Fruit fly (Drosophila melanogaster) whole organism, embryonic: ENCODE measurements around the gene CG13931.

Experiments used
- Atf6 ChIP-seq: fragments of 200-800 bp; sonication (Bioruptor generic); IDR thresholded peaks from 2 replicates; pipeline ENCODE4 v1.3.6; 2022; ENCODE audit warnings: missing biosample characterization, missing genetic modification characterization
- Blimp-1 ChIP-seq: fragments of 200-800 bp; sonication (Bioruptor generic); optimal IDR thresholded peaks from 3 replicates; lab custom pipeline; 2018; ENCODE audit warnings: missing biosample characterization, missing genetic modification characterization, mild to moderate bottlenecking, moderate library complexity, missing genetic modification reagents
- BtbVII ChIP-seq: fragments of 200-800 bp; sonication (Bioruptor generic); optimal IDR thresholded peaks from 3 replicates; lab custom pipeline; 2017; ENCODE audit warnings: missing biosample characterization, mild to moderate bottlenecking, missing genetic modification characterization
- Bteb2 ChIP-seq: fragments of 200-800 bp; sonication (Bioruptor generic); optimal IDR thresholded peaks from 2 replicates; lab custom pipeline; 2016; ENCODE audit warnings: missing biosample characterization, missing genetic modification characterization
- CG11085 ChIP-seq: fragments of 200-800 bp; sonication (Bioruptor generic); IDR thresholded peaks from 2 replicates; pipeline ENCODE4 v1.3.6; 2022; ENCODE audit warnings: missing biosample characterization, missing genetic modification characterization
- CG11696 ChIP-seq: fragments of 200-800 bp; sonication (Bioruptor generic); IDR thresholded peaks from 2 replicates; pipeline ENCODE4 v1.3.6; 2022; ENCODE audit warnings: missing biosample characterization, missing genetic modification characterization
- CG12769 ChIP-seq: fragments of 200-800 bp; sonication (Bioruptor generic); optimal IDR thresholded peaks from 2 replicates; lab custom pipeline; 2019; ENCODE audit warnings: missing biosample characterization, mild to moderate bottlenecking, missing genetic modification characterization, moderate library complexity
- CG13287 ChIP-seq: fragments of 200-800 bp; sonication (Bioruptor generic); IDR thresholded peaks from 2 replicates; pipeline ENCODE4 v1.3.6; 2022; ENCODE audit warnings: missing biosample characterization, missing genetic modification characterization; ENCODE audit not compliant: partially characterized antibody
- CG14710 ChIP-seq: fragments of 200-800 bp; sonication (Bioruptor generic); optimal IDR thresholded peaks from 3 replicates; lab custom pipeline; 2019; ENCODE audit warnings: missing biosample characterization, mild to moderate bottlenecking, missing genetic modification characterization, moderate library complexity
- CG1603 ChIP-seq: fragments of 200-800 bp; sonication (Bioruptor generic); optimal IDR thresholded peaks from 2 replicates; lab custom pipeline; 2019; ENCODE audit warnings: missing biosample characterization, mild to moderate bottlenecking, missing genetic modification characterization, moderate library complexity
- CG1647 ChIP-seq: fragments of 200-800 bp; sonication (Bioruptor generic); optimal IDR thresholded peaks from 3 replicates; lab custom pipeline; 2016; ENCODE audit warnings: missing biosample characterization, missing genetic modification characterization
- CG16863 ChIP-seq: fragments of 200-800 bp; sonication (Bioruptor generic); optimal IDR thresholded peaks from 3 replicates; lab custom pipeline; 2016; ENCODE audit warnings: missing biosample characterization, missing genetic modification characterization
- CG17328 ChIP-seq: fragments of 200-800 bp; sonication (Bioruptor generic); IDR thresholded peaks from 2 replicates; pipeline ENCODE4 v1.3.6; 2022; ENCODE audit warnings: missing biosample characterization, missing genetic modification characterization
- CG2116 ChIP-seq: fragments of 200-800 bp; sonication (Bioruptor generic); optimal IDR thresholded peaks from 3 replicates; lab custom pipeline; 2018; ENCODE audit warnings: missing biosample characterization, mild to moderate bottlenecking, missing genetic modification characterization
- CG4282 ChIP-seq: fragments of 200-800 bp; sonication (Bioruptor generic); optimal IDR thresholded peaks from 2 replicates; lab custom pipeline; 2016; ENCODE audit warnings: missing biosample characterization, missing genetic modification characterization
- CG4328 ChIP-seq: fragments of 200-800 bp; sonication (Bioruptor generic); optimal IDR thresholded peaks from 3 replicates; lab custom pipeline; 2017; ENCODE audit warnings: missing biosample characterization, missing genetic modification reagents, missing genetic modification characterization
- CG4360 ChIP-seq: fragments of 200-800 bp; sonication (Bioruptor generic); IDR thresholded peaks from 2 replicates; pipeline ENCODE4 v1.3.6; 2022; ENCODE audit warnings: missing biosample characterization, missing genetic modification characterization
- CG4424 ChIP-seq: fragments of 200-800 bp; sonication (Bioruptor generic); optimal IDR thresholded peaks from 3 replicates; lab custom pipeline; 2016; ENCODE audit warnings: missing biosample characterization, missing genetic modification characterization
- CG7357 ChIP-seq: fragments of 200-800 bp; sonication (Bioruptor generic); IDR thresholded peaks from 3 replicates; pipeline ENCODE4 v1.3.6; 2022; ENCODE audit warnings: missing biosample characterization, missing genetic modification characterization
- CG9727 ChIP-seq: fragments of 200-800 bp; sonication (Bioruptor generic); optimal IDR thresholded peaks from 3 replicates; lab custom pipeline; 2017; ENCODE audit warnings: missing biosample characterization, mild to moderate bottlenecking, missing genetic modification characterization
- Dp ChIP-seq: fragments of 200-800 bp; sonication (Bioruptor generic); optimal IDR thresholded peaks from 2 replicates; lab custom pipeline; 2018; ENCODE audit warnings: missing biosample characterization, mild to moderate bottlenecking, missing genetic modification characterization, moderate library complexity
- Dref ChIP-seq: fragments of 200-800 bp; sonication (Bioruptor generic); IDR thresholded peaks from 2 replicates; pipeline ENCODE4 v1.3.6; 2022; ENCODE audit warnings: missing biosample characterization, missing genetic modification characterization
- Drgx ChIP-seq: fragments of 200-800 bp; sonication (Bioruptor generic); IDR thresholded peaks from 2 replicates; pipeline ENCODE4 v1.3.6; 2022; ENCODE audit warnings: missing biosample characterization, missing genetic modification characterization
- ERR ChIP-seq: fragments of 200-800 bp; sonication (Bioruptor generic); optimal IDR thresholded peaks from 2 replicates; lab custom pipeline; 2016; ENCODE audit warnings: missing biosample characterization, missing genetic modification characterization
- Fer3 ChIP-seq: fragments of 200-800 bp; sonication (Bioruptor generic); optimal IDR thresholded peaks from 2 replicates; lab custom pipeline; 2018; ENCODE audit warnings: missing biosample characterization, mild to moderate bottlenecking, missing genetic modification characterization, moderate library complexity
- Hey ChIP-seq: fragments of 200-800 bp; sonication (Bioruptor generic); optimal IDR thresholded peaks from 3 replicates; lab custom pipeline; 2018; ENCODE audit warnings: missing biosample characterization, mild to moderate bottlenecking, missing genetic modification characterization
- MESR4 ChIP-seq: fragments of 200-800 bp; sonication (Bioruptor generic); optimal IDR thresholded peaks from 2 replicates; lab custom pipeline; 2018; ENCODE audit warnings: missing biosample characterization, mild to moderate bottlenecking, missing genetic modification characterization, moderate library complexity
- Max ChIP-seq: fragments of 200-800 bp; sonication (Bioruptor generic); optimal IDR thresholded peaks from 2 replicates; lab custom pipeline; 2016; ENCODE audit warnings: missing biosample characterization, mild to moderate bottlenecking, missing genetic modification characterization
- NC2α ChIP-seq: fragments of 200-800 bp; sonication (Bioruptor generic); optimal IDR thresholded peaks from 2 replicates; lab custom pipeline; 2016; ENCODE audit warnings: missing biosample characterization, missing genetic modification characterization
- NK7.1 ChIP-seq: fragments of 200-800 bp; sonication (Bioruptor generic); optimal IDR thresholded peaks from 3 replicates; lab custom pipeline; 2016; ENCODE audit warnings: missing biosample characterization, missing genetic modification characterization
- Oli ChIP-seq: fragments of 200-800 bp; sonication (Bioruptor generic); optimal IDR thresholded peaks from 2 replicates; lab custom pipeline; 2018; ENCODE audit warnings: missing biosample characterization, mild to moderate bottlenecking, missing genetic modification characterization, moderate library complexity
- Optix ChIP-seq: fragments of 200-800 bp; sonication (Bioruptor generic); IDR thresholded peaks from 3 replicates; pipeline ENCODE4 v1.3.6; 2022; ENCODE audit warnings: missing biosample characterization, missing genetic modification characterization
- Ravus ChIP-seq: fragments of 200-800 bp; sonication (Bioruptor generic); IDR thresholded peaks from 2 replicates; pipeline ENCODE4 v1.3.6; 2022; ENCODE audit warnings: missing biosample characterization, missing genetic modification characterization
- Stat92E ChIP-seq, 3 experiments: fragments of >200 bp in 2 of 3; fragments of 200-800 bp in 1 of 3; sonication (Bioruptor generic) in 1 of 3; optimal IDR thresholded peaks; 2 replicates each; lab custom pipeline; 2017 to 2019; ENCODE audit warnings: missing biosample characterization in 3 of 3, missing genetic modification characterization in 3 of 3, mild to moderate bottlenecking in 1 of 3, moderate library complexity in 1 of 3
- YL-1 ChIP-seq: fragments of 200-800 bp; sonication (Bioruptor generic); optimal IDR thresholded peaks from 3 replicates; lab custom pipeline; 2017; ENCODE audit warnings: missing biosample characterization, mild to moderate bottlenecking, missing genetic modification characterization
- al ChIP-seq: fragments of 200-800 bp; sonication (Bioruptor generic); IDR thresholded peaks from 2 replicates; pipeline ENCODE4 v1.3.6; 2022; ENCODE audit warnings: missing biosample characterization, missing genetic modification characterization
- bigmax ChIP-seq: fragments of 200-800 bp; sonication (Bioruptor generic); optimal IDR thresholded peaks from 2 replicates; lab custom pipeline; 2018; ENCODE audit warnings: missing biosample characterization, mild to moderate bottlenecking, missing genetic modification characterization
- bowl ChIP-seq: fragments of 200-800 bp; sonication (Bioruptor generic); IDR thresholded peaks from 2 replicates; pipeline ENCODE4 v1.3.6; 2022; ENCODE audit warnings: missing biosample characterization, missing genetic modification characterization
- emc ChIP-seq: fragments of 200-800 bp; sonication (Bioruptor generic); optimal IDR thresholded peaks from 2 replicates; lab custom pipeline; 2016; ENCODE audit warnings: missing biosample characterization, missing genetic modification characterization
- gfzf ChIP-seq: fragments of 200-800 bp; sonication (Bioruptor generic); optimal IDR thresholded peaks from 2 replicates; lab custom pipeline; 2016; ENCODE audit warnings: missing biosample characterization, mild to moderate bottlenecking, missing genetic modification characterization, moderate library complexity
- insv ChIP-seq, 2 experiments: fragments of 200-800 bp; sonication (Bioruptor generic); optimal IDR thresholded peaks; 3 replicates each; lab custom pipeline; 2016 to 2018; ENCODE audit warnings: missing biosample characterization in 2 of 2, missing genetic modification characterization in 2 of 2
- kah ChIP-seq: fragments of 200-800 bp; sonication (Bioruptor generic); optimal IDR thresholded peaks from 2 replicates; lab custom pipeline; 2018; ENCODE audit warnings: missing biosample characterization, mild to moderate bottlenecking, missing genetic modification characterization
- lbe ChIP-seq: fragments of 200-800 bp; sonication (Bioruptor generic); optimal IDR thresholded peaks from 2 replicates; lab custom pipeline; 2016; ENCODE audit warnings: missing biosample characterization, mild to moderate bottlenecking, missing genetic modification characterization
- mam ChIP-seq: fragments of 200-800 bp; sonication (Bioruptor generic); optimal IDR thresholded peaks from 3 replicates; lab custom pipeline; 2016; ENCODE audit warnings: missing biosample characterization, missing genetic modification characterization
- nerfin-2 ChIP-seq: fragments of 200-800 bp; sonication (Bioruptor generic); IDR thresholded peaks from 2 replicates; pipeline ENCODE4 v1.3.6; 2022; ENCODE audit warnings: missing biosample characterization, missing genetic modification characterization; ENCODE audit not compliant: partially characterized antibody
- pum ChIP-seq: fragments of 200-800 bp; sonication (Bioruptor generic); optimal IDR thresholded peaks from 2 replicates; lab custom pipeline; 2016; ENCODE audit warnings: missing biosample characterization, missing genetic modification characterization
- scrt ChIP-seq: fragments of 200-800 bp; sonication (Bioruptor generic); optimal IDR thresholded peaks from 2 replicates; lab custom pipeline; 2018; ENCODE audit warnings: missing biosample characterization, mild to moderate bottlenecking, missing genetic modification characterization, moderate library complexity
- sens-2 ChIP-seq: fragments of 200-800 bp; sonication (Bioruptor generic); IDR thresholded peaks from 2 replicates; pipeline ENCODE4 v1.3.6; 2022; ENCODE audit warnings: missing biosample characterization, missing genetic modification characterization
- slbo ChIP-seq: fragments of 200-800 bp; sonication (Bioruptor generic); IDR thresholded peaks from 2 replicates; pipeline ENCODE4 v1.3.6; 2022; ENCODE audit warnings: missing biosample characterization, missing genetic modification characterization
- so ChIP-seq: fragments of 200-800 bp; sonication (Bioruptor generic); IDR thresholded peaks from 3 replicates; pipeline ENCODE4 v1.3.6; 2022; ENCODE audit warnings: missing biosample characterization, missing genetic modification characterization
- sug ChIP-seq: fragments of 200-800 bp; optimal IDR thresholded peaks from 2 replicates; lab custom pipeline; 2019; ENCODE audit warnings: missing biosample characterization, mild to moderate bottlenecking, missing genetic modification characterization, moderate library complexity

The CG13931 gene

dm6 chr3L:1668504-1668903 is 33.7 kb downstream of the CG13931 start, which contains the start of gene RpL23A:
Gene RpL23A (minus strand): TSS chr3L:1668654.
- peak; percentile 93 for TF ChIP-seq sug (tag; lab: Kevin White, UChicago)
- peak; percentile 92 for TF ChIP-seq NC2α (GFP tag; lab: Kevin White, UChicago)
- peak; percentile 95 for TF ChIP-seq ERR (GFP tag; lab: Kevin White, UChicago)
- TF ChIP-seq Oli (tag; lab: Kevin White, UChicago) = peak; percentile 79
- TF ChIP-seq MESR4 (GFP tag; lab: Kevin White, UChicago) = peak; percentile 99
- TF ChIP-seq pum = peak; percentile 95
- TF ChIP-seq CG4328 (GFP tag; lab: Kevin White, UChicago) = peak; percentile 96
- peak; percentile 43; the same call in 1 of the 2 replicates for TF ChIP-seq bowl
- peak; percentile 91 for TF ChIP-seq CG16863 (GFP tag; lab: Kevin White, UChicago)
- TF ChIP-seq bigmax (GFP tag; lab: Kevin White, UChicago) = peak; percentile 92
- peak; percentile 97 for TF ChIP-seq mam (GFP tag; lab: Kevin White, UChicago)
- TF ChIP-seq Ravus (GFP tag; lab: Robert Waterston, UW) = peak; percentile 62
- peak; percentile 96 for TF ChIP-seq CG12769
- peak; percentile 91 for TF ChIP-seq al (GFP tag; lab: Robert Waterston, UW)
- TF ChIP-seq CG4282 (GFP tag; lab: Kevin White, UChicago) = peak; percentile 95
- peak; percentile 96 for TF ChIP-seq CG11085 (GFP tag; lab: Robert Waterston, UW)
- peak; percentile 58 for TF ChIP-seq gfzf (GFP tag; lab: Kevin White, UChicago)
- 0 out of 2 replicates have a peak, but pooled peaks have one; percentile 14 for TF ChIP-seq CG11696 (GFP tag; lab: Robert Waterston, UW)
- TF ChIP-seq CG7357 (GFP tag; lab: Robert Waterston, UW) = peak; percentile 66
- peak; percentile 97 for TF ChIP-seq CG14710
- peak; percentile 93 for TF ChIP-seq CG4424 (GFP tag; lab: Kevin White, UChicago)
- TF ChIP-seq Dp (GFP tag; lab: Kevin White, UChicago) = peak; percentile 87
- peak; percentile 92 for TF ChIP-seq Atf6 (GFP tag; lab: Robert Waterston, UW)
- TF ChIP-seq Blimp-1 (GFP tag; lab: Kevin White, UChicago) = peak; percentile 90
- TF ChIP-seq Stat92E (GFP tag; optimal IDR thresholded peaks at IDR 0.05; lab: Kevin White, UChicago) = peak in 1 of 3 experiments; percentile 91
- peak; percentile 100 for TF ChIP-seq CG1603 (tag; lab: Kevin White, UChicago)
- peak; percentile 65 for TF ChIP-seq CG13287 (GFP tag; lab: Robert Waterston, UW)
- peak; percentile 97 for TF ChIP-seq CG1647 (GFP tag; lab: Kevin White, UChicago)
- peak; percentile 96 for TF ChIP-seq slbo
- TF ChIP-seq Drgx (GFP tag; lab: Robert Waterston, UW) = peak; percentile 70
- TF ChIP-seq CG4360 (GFP tag; lab: Robert Waterston, UW) = peak; percentile 48
- TF ChIP-seq Max (GFP tag; lab: Kevin White, UChicago) = peak; percentile 95
- TF ChIP-seq Optix = peak; percentile 91
- TF ChIP-seq scrt (GFP tag; lab: Kevin White, UChicago) = peak; percentile 92
- peak; percentile 56 for TF ChIP-seq Dref (GFP tag; lab: Robert Waterston, UW)
- TF ChIP-seq CG2116 (GFP tag; lab: Kevin White, UChicago) = peak; percentile 93
- TF ChIP-seq emc (GFP tag; lab: Kevin White, UChicago) = peak; percentile 97
- TF ChIP-seq Bteb2 (GFP tag; lab: Kevin White, UChicago) = peak; percentile 95
- TF ChIP-seq BtbVII (GFP tag; lab: Kevin White, UChicago) = peak; percentile 92
- TF ChIP-seq kah (GFP tag; lab: Kevin White, UChicago) = peak; percentile 79
- peak; percentile 90 for TF ChIP-seq sens-2 (GFP tag; lab: Robert Waterston, UW)
- peak; percentile 98 for TF ChIP-seq YL-1 (GFP tag; lab: Kevin White, UChicago)
- TF ChIP-seq NK7.1 (GFP tag; lab: Kevin White, UChicago) = peak; percentile 94
- TF ChIP-seq CG17328 (GFP tag; lab: Robert Waterston, UW) = peak; percentile 95
- peak; percentile 94 for TF ChIP-seq Fer3 (tag; lab: Kevin White, UChicago)
- TF ChIP-seq Hey (tag; lab: Kevin White, UChicago) = peak; percentile 89
- TF ChIP-seq lbe (GFP tag; lab: Kevin White, UChicago) = peak; percentile 77
- peak; percentile 97 for TF ChIP-seq CG9727 (GFP tag; lab: Kevin White, UChicago)
- TF ChIP-seq insv (GFP tag; optimal IDR thresholded peaks at IDR 0.05; lab: Kevin White, UChicago) = peak in 1 of 2 experiments; percentile 84
- TF ChIP-seq so (GFP tag; lab: Robert Waterston, UW) = peak; percentile 92
- TF ChIP-seq nerfin-2 (GFP tag; lab: Robert Waterston, UW) = peak; percentile 37; the same call in 1 of the 2 replicates
